Worm (Caenorhabditis elegans) whole organism, midembryonic: Measurements from ENCODE around the gene C27H5.2.

Experiments
- T22C8.4 ChIP-seq: fragments of 200-800 bp; sonication (Bioruptor generic); IDR thresholded peaks from 2 replicates; pipeline ENCODE4 v1.3.6; 2022; ENCODE audit warnings: missing genetic modification characterization, missing compliant biosample characterization
- cog-1 ChIP-seq: sonication (generic microtip); optimal IDR thresholded peaks from 2 replicates; lab custom pipeline; 2016; ENCODE audit warnings: missing genetic modification characterization, missing compliant biosample characterization
- flt-1 ChIP-seq: fragments of 200-800 bp; sonication (Bioruptor generic); IDR thresholded peaks from 2 replicates; pipeline ENCODE4 v1.3.6; 2022; ENCODE audit warnings: missing genetic modification characterization, missing compliant biosample characterization
- ref-1 ChIP-seq: fragments of 200-800 bp; sonication (Bioruptor generic); conservative IDR thresholded peaks from 2 replicates; pipeline ENCODE4 v1.3.6; 2022; ENCODE audit warnings: missing genetic modification reagents, missing genetic modification characterization, missing compliant biosample characterization
- ztf-23 ChIP-seq: fragments of 200-800 bp; sonication (Bioruptor generic); IDR thresholded peaks from 2 replicates; pipeline ENCODE4 v1.3.6; 2022; ENCODE audit warnings: missing genetic modification reagents, missing genetic modification characterization, missing compliant biosample characterization

DNA sequence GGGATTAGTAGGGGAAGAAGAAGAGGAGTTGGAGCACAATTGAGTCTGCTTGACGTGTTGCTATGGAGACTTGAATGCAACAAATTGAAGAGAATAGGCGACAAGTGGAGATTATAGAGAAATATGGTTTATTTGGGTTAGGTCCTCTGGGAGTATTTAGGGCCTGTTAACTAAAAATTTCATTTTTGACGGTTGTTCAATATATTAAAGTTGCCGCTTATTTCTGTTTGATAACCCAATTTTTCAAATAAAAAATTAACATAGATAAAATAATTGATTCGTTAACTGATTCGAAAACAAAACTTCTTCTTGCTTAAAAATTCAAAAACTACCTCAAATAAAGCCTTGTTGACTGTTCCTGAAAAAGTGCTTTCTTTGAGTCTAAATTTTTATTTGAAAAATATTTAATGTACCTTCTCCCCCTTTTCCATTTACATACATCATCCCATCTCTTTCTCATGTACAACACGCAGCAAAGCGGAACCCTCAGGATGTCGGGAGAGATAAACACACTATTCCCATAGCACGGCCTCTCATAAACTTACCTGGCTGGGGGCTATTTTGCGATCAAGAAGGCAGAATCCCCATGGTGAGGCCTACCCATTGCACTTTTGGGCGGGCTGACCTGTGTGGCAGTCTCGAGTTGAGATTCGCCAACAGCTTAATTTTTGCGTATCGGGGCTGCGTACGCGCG lies 16.1 kb downstream of the C27H5.2 start, which contains the start of gene dyf-13:
- TF ChIP-seq cog-1 (tag; lab: Kevin White, UChicago) (no peak), flt-1 (GFP tag; lab: Robert Waterston, UW) (no peak), ref-1 (no peak), ztf-23 (GFP tag; lab: Robert Waterston, UW) (no peak), T22C8.4 (no peak)
